Fruit fly (Drosophila melanogaster): ENCODE data around the gene CG1722.

- no peak for TF ChIP-seq CG8301 (tag; optimal IDR thresholded peaks at IDR 0.05)
- no peak for TF ChIP-seq CG13204 (GFP tag; optimal IDR thresholded peaks at IDR 0.05)
- TF ChIP-seq rn (GFP tag; IDR thresholded peaks at IDR 0.05): no peak
- no peak for TF ChIP-seq Pif1B (GFP tag; optimal IDR thresholded peaks at IDR 0.05)
- TF ChIP-seq CG10348 (GFP tag; IDR thresholded peaks at IDR 0.05): no peak
- no peak for TF ChIP-seq CG12605 (GFP tag; IDR thresholded peaks at IDR 0.05)
- no peak for TF ChIP-seq CG17806 (tag; optimal IDR thresholded peaks at IDR 0.05)
Measured at dm6 chrX:21251048-21251447, at the start of gene CG1722.

Data from whole organism, pupa.